Worm (Caenorhabditis elegans) whole organism, mixed stage, embryonic: ENCODE data around the gene syx-5.

Experiments used
- bed-3 ChIP-seq: fragments of 200-800 bp; sonication (Bioruptor generic); optimal IDR thresholded peaks from 3 replicates; lab custom pipeline; 2018; ENCODE audit warnings: mild to moderate bottlenecking, missing genetic modification characterization, moderate library complexity, missing compliant biosample characterization
- ceh-39 ChIP-seq: fragments of 150-350 bp; optimal IDR thresholded peaks from 2 replicates; lab custom pipeline; 2014; ENCODE audit warnings: missing biosample characterization, missing genetic modification characterization
- ceh-83 ChIP-seq: fragments of 200-800 bp; sonication (Bioruptor generic); optimal IDR thresholded peaks from 2 replicates; lab custom pipeline; 2018; ENCODE audit warnings: mild to moderate bottlenecking, missing genetic modification characterization, missing compliant biosample characterization
- ces-1 ChIP-seq: fragments of 150-350 bp; optimal IDR thresholded peaks from 2 replicates; lab custom pipeline; 2014; ENCODE audit warnings: missing biosample characterization, missing genetic modification reagents, missing genetic modification characterization
- cnd-1 ChIP-seq: fragments of 200-800 bp; sonication (Bioruptor generic); optimal IDR thresholded peaks from 2 replicates; lab custom pipeline; 2018; ENCODE audit warnings: mild to moderate bottlenecking, missing genetic modification characterization, missing compliant biosample characterization
- elt-3 ChIP-seq: fragments of 150-350 bp; optimal IDR thresholded peaks from 2 replicates; lab custom pipeline; 2014; ENCODE audit warnings: missing biosample characterization, missing genetic modification characterization
- flh-1 ChIP-seq: fragments of 200-800 bp; sonication (Bioruptor generic); optimal IDR thresholded peaks from 2 replicates; lab custom pipeline; 2018; ENCODE audit warnings: mild to moderate bottlenecking, missing genetic modification characterization, moderate library complexity, missing compliant biosample characterization
- hlh-1 ChIP-seq: fragments of 150-350 bp; optimal IDR thresholded peaks from 2 replicates; lab custom pipeline; 2014; ENCODE audit warnings: missing biosample characterization, missing genetic modification reagents, missing genetic modification characterization
- lin-13 ChIP-seq: fragments of 150-350 bp; optimal IDR thresholded peaks from 2 replicates; lab custom pipeline; 2014; ENCODE audit warnings: missing biosample characterization, missing genetic modification characterization
- mep-1 ChIP-seq: fragments of 150-350 bp; optimal IDR thresholded peaks from 2 replicates; lab custom pipeline; 2017; ENCODE audit warnings: missing biosample characterization, missing genetic modification reagents, missing genetic modification characterization, inconsistent platforms
- mls-2 ChIP-seq: sonication (generic microtip); optimal IDR thresholded peaks from 2 replicates; lab custom pipeline; 2016; ENCODE audit warnings: mild to moderate bottlenecking, missing genetic modification characterization, moderate library complexity, missing compliant biosample characterization
- nhr-12 ChIP-seq: fragments of 150-350 bp; optimal IDR thresholded peaks from 2 replicates; lab custom pipeline; 2014; ENCODE audit warnings: missing biosample characterization, missing genetic modification characterization
- nhr-237 ChIP-seq: fragments of 150-350 bp; optimal IDR thresholded peaks from 2 replicates; lab custom pipeline; 2014; ENCODE audit warnings: missing biosample characterization, missing genetic modification characterization
- nhr-28 ChIP-seq: fragments of 150-350 bp; optimal IDR thresholded peaks from 2 replicates; lab custom pipeline; 2014; ENCODE audit warnings: missing biosample characterization, missing genetic modification characterization
- nhr-76 ChIP-seq: sonication (generic microtip); optimal IDR thresholded peaks from 2 replicates; lab custom pipeline; 2017; ENCODE audit warnings: missing biosample characterization, missing genetic modification characterization
- pha-4 ChIP-seq: fragments of 150-350 bp; optimal IDR thresholded peaks from 2 replicates; lab custom pipeline; 2018; ENCODE audit warnings: missing biosample characterization, missing genetic modification reagents, missing genetic modification characterization
- sem-2 ChIP-seq: fragments of 200-800 bp; sonication (Bioruptor generic); optimal IDR thresholded peaks from 2 replicates; lab custom pipeline; 2018; ENCODE audit warnings: mild to moderate bottlenecking, missing genetic modification characterization, missing compliant biosample characterization
- snpc-4 ChIP-seq: fragments of 150-350 bp; optimal IDR thresholded peaks from 2 replicates; lab custom pipeline; 2014; ENCODE audit warnings: missing biosample characterization, missing genetic modification characterization
- tbx-8 ChIP-seq: fragments of 200-800 bp; sonication (Bioruptor generic); optimal IDR thresholded peaks from 2 replicates; lab custom pipeline; 2018; ENCODE audit warnings: mild to moderate bottlenecking, missing genetic modification characterization, moderate library complexity, missing compliant biosample characterization
- unc-120 ChIP-seq: sonication (generic microtip); optimal IDR thresholded peaks from 2 replicates; lab custom pipeline; 2017; ENCODE audit warnings: missing genetic modification characterization, missing compliant biosample characterization; ENCODE audit not compliant: poor library complexity, severe bottlenecking
- unc-62 ChIP-seq: fragments of 150-350 bp; optimal IDR thresholded peaks from 2 replicates; lab custom pipeline; 2014; ENCODE audit warnings: missing biosample characterization, missing genetic modification reagents, missing genetic modification characterization
- ztf-11 ChIP-seq: fragments of 150-350 bp; optimal IDR thresholded peaks from 2 replicates; lab custom pipeline; 2014; ENCODE audit warnings: missing biosample characterization, missing genetic modification characterization

Gene syx-5

DNA sequence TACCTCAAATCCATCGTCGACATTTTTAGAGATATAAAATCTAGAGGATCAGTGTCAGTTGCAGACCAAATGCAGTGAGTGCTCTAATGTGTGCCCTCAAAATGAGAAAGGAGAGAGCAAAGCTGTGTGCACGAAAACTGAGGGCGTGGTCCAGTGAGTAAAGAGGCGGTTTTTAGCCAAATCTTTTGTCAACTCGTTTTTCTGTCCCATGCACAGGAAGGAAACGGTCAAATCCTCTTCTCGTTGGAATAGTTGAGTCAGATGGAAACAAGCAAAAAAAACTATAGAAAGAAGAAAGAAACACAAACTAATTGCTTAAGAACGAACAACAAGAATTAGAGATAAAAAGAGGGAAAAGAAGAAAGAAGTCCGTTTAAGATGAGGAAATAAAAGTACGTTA is 47.2 kb downstream of the syx-5 start, which contains the start of gene D2023.3:
Gene D2023.3 (minus strand): TSS at position 101 of the 400 bp plus-strand sequence.
- TF ChIP-seq snpc-4 (tag; lab: Kevin White, UChicago) (no peak), lin-13 (tag; lab: Kevin White, UChicago) (no peak), ztf-11 (tag; lab: Kevin White, UChicago) (no peak), ceh-39 (tag; lab: Kevin White, UChicago) (no peak), unc-120 (no peak), ceh-83 (GFP tag; lab: Kevin White, UChicago) (no peak), unc-62 (GFP tag; lab: Kevin White, UChicago) (no peak), nhr-28 (tag; lab: Kevin White, UChicago) (no peak), cnd-1 (tag; lab: Kevin White, UChicago) (no peak), sem-2 (GFP tag; lab: Kevin White, UChicago) (no peak), hlh-1 (no peak), mep-1 (tag; lab: Kevin White, UChicago) (no peak)

DNA sequence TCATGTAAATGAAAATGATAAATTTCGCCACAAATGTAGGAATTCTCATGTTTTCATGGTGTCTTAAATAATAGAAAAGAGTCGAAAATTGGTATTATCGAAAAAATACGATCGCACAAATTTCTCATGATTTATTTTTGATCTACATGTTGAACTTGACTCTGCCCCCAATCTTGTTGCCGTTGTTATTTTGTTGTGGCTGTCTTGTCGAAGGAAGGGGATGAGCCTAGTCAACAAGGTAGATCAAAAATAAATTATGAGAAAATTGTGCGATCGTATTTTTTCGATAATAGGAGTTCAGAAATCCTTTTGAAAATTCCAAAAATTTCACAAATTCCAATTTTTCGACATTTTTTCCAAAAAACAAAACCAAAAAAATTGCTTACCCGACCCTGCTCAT is 50.9 kb downstream of the syx-5 start:
- TF ChIP-seq snpc-4 (tag; lab: Kevin White, UChicago) (no peak), nhr-237 (no peak), pha-4 (tag; lab: Kevin White, UChicago) (no peak), nhr-12 (tag; lab: Kevin White, UChicago) (no peak), elt-3 (tag; lab: Kevin White, UChicago) (no peak), nhr-76 (no peak), tbx-8 (GFP tag; lab: Kevin White, UChicago) (no peak), bed-3 (GFP tag; lab: Kevin White, UChicago) (no peak), ztf-11 (tag; lab: Kevin White, UChicago) (no peak), ceh-39 (tag; lab: Kevin White, UChicago) (no peak), mls-2 (tag; lab: Kevin White, UChicago) (no peak), unc-120 (no peak), flh-1 (GFP tag; lab: Kevin White, UChicago) (no peak), lin-13 (tag; lab: Kevin White, UChicago) (no peak), mep-1 (tag; lab: Kevin White, UChicago) (no peak), ces-1 (GFP tag; lab: Kevin White, UChicago) (no peak), sem-2 (GFP tag; lab: Kevin White, UChicago) (no peak)
